Fruit fly (Drosophila melanogaster): ENCODE measurements around the gene CG8202.
A peak's percentile ranks its signal among the peaks of the same experiment; 100 is the strongest.

The CG8202 gene

DNA sequence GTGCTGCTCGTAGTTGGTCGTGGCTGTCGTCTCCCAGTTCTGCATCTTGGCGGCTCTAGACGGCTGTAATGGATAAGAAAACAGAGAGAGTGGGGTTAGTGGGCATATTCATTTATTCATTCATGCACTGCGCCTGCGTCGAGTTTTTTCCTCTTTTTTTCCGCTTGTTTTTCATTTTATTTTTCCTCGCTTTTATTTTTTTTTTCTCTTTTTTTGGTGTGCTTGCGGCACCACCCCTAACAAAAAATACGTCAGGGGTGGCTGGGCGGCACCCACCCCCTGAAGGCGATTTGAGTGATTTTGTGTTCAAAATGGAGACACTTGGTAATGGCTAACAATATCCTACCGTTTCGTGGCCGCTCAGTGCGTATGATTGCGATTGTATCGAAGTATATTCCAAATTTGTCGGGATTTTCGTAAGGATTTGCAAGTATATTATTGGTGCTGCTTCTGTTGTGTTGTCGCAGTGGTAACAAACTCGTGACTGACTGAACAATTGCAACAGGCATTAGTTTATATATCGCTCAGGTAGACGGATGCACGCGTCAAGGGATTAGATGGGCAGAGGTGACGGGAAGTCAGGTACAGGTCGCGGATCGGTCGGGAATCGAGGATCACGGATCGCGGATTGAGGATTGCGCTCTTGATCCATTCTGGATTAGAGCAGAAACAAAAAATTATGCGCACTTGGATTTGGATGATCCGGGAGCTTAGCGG is 37.6 kb upstream of the CG8202 start (continued):
- TF ChIP-seq Atf6 (GFP tag; IDR thresholded peaks at IDR 0.05) (peak; percentile 78), abd-A (tag; optimal IDR thresholded peaks at IDR 0.05) (no peak), Med (GFP tag) (no peak), sob (GFP tag; IDR thresholded peaks at IDR 0.05) (no peak; the same call in 1 of the 2 replicates), CG13287 (GFP tag; IDR thresholded peaks at IDR 0.05; ENCODE audit: partially characterized antibody) (no peak), CG15011 (GFP tag; optimal IDR thresholded peaks at IDR 0.05) (peak; percentile 2), odd (GFP tag; optimal IDR thresholded peaks at IDR 0.05) (peak; percentile 55), sima (GFP tag; optimal IDR thresholded peaks at IDR 0.05) (no peak), CG4328 (GFP tag; optimal IDR thresholded peaks at IDR 0.05) (peak; percentile 32), CG15479 (GFP tag; optimal IDR thresholded peaks at IDR 0.05) (peak; percentile 58), CG8944 (GFP tag; optimal IDR thresholded peaks at IDR 0.05) (no peak), CG12155 (GFP tag; optimal IDR thresholded peaks at IDR 0.05) (no peak), stwl (tag; optimal IDR thresholded peaks at IDR 0.05) (no peak), exex (tag; optimal IDR thresholded peaks at IDR 0.05) (no peak), CG2199 (GFP tag; IDR thresholded peaks at IDR 0.05) (no peak), CG4707 (GFP tag; optimal IDR thresholded peaks at IDR 0.05) (no peak), CG13123 (GFP tag; optimal IDR thresholded peaks at IDR 0.05) (no peak), CG10543 (GFP tag; optimal IDR thresholded peaks at IDR 0.05) (peak; percentile 45), CG30020 (tag; optimal IDR thresholded peaks at IDR 0.05) (no peak), CG17328 (GFP tag; IDR thresholded peaks at IDR 0.05) (no peak), CG7928 (GFP tag; optimal IDR thresholded peaks at IDR 0.05) (no peak), Dref (GFP tag; IDR thresholded peaks at IDR 0.05) (no peak), wek (GFP tag; optimal IDR thresholded peaks at IDR 0.05) (no peak), wor (GFP tag; IDR thresholded peaks at IDR 0.05) (no peak), CG6254 (GFP tag; optimal IDR thresholded peaks at IDR 0.05) (no peak)

DNA sequence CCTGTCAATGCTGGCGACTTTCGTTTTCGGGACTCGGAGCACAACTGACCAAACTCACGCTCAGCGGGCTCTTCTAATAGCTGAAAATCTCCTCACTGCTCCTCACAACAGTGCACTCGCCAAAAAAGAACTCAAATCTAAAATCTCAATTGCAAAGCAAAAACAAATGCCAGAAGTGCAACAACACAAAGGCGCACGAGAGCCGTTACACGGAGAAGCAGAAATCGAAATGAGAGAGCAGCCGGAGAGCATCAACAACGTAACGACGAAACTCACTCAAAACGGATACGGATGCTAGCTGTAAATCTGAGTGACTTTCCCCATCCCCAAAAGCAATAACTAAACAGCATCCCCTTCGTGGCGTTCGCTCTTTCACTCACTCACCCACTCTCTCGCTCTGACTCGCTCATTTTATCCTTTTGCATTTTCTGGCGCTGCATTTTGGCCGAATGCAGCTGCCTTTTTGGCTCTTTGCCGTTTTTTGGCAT is 34.1 kb upstream of the CG8202 start, which contains the start of gene hb:
hb (minus strand) TSS at position 51 of the 488 bp plus-strand sequence.
- TF ChIP-seq CG32767 (GFP tag; IDR thresholded peaks at IDR 0.05) (no peak), CG16813 (GFP tag; IDR thresholded peaks at IDR 0.05; ENCODE audit: partially characterized antibody) (peak; percentile 27; the same call in 1 of the 3 replicates), bbx (GFP tag; IDR thresholded peaks at IDR 0.05; ENCODE audit: partially characterized antibody) (0 out of 2 replicates have a peak, but pooled peaks have one; percentile 30), tio (GFP tag; optimal IDR thresholded peaks at IDR 0.05) (no peak), rib (GFP tag; IDR thresholded peaks at IDR 0.05) (no peak), Gsc (GFP tag; IDR thresholded peaks at IDR 0.05) (no peak), pan (optimal IDR thresholded peaks at IDR 0.05) (no peak), pan (GFP tag; optimal IDR thresholded peaks at IDR 0.05 in 1 of 2, IDR thresholded peaks at IDR 0.05 in 1 of 2) (no peak), z (GFP tag; IDR thresholded peaks at IDR 0.05) (peak; percentile 97), Trl (optimal IDR thresholded peaks at IDR 0.05) (peak; percentile 45 to 81), Trl (GFP tag; optimal IDR thresholded peaks at IDR 0.05) (no peak), CG11695 (GFP tag; IDR thresholded peaks at IDR 0.05) (no peak), CG4360 (GFP tag; IDR thresholded peaks at IDR 0.05) (peak; percentile 70; the same call in 1 of the 2 replicates), Nf-YB (GFP tag; optimal IDR thresholded peaks at IDR 0.05) (peak; percentile 4), CG1832 (GFP tag; optimal IDR thresholded peaks at IDR 0.05) (peak; percentile 20), mirr (GFP tag; optimal IDR thresholded peaks at IDR 0.05) (no peak)

Data from whole organism, embryonic.